Worm (Caenorhabditis elegans) whole organism, young adult: ENCODE data around the gene ZK1240.2.

Experiments used
- hlh-12 ChIP-seq: sonication (generic microtip); optimal IDR thresholded peaks from 2 replicates; lab custom pipeline; 2016; ENCODE audit warnings: missing genetic modification characterization, missing compliant biosample characterization
- mxl-1 ChIP-seq: sonication (generic microtip); optimal IDR thresholded peaks from 2 replicates; lab custom pipeline; 2016; ENCODE audit warnings: missing genetic modification characterization, missing compliant biosample characterization

- TF ChIP-seq mxl-1 (tag; lab: Kevin White, UChicago) (no peak), hlh-12 (tag; lab: Kevin White, UChicago) (no peak)
Observed at ce11 chrII:2302330-2302729, 20.8 kb upstream of the ZK1240.2 start, which contains the start of gene B0281.6.
